Worm (Caenorhabditis elegans): ENCODE data around the gene T04G9.7.

The T04G9.7 gene

ce11 chrX:806515-806914 is 35.9 kb downstream of the T04G9.7 start:
- TF ChIP-seq attf-3 (GFP tag; conservative IDR thresholded peaks at IDR 0.05), result peak; percentile 65
- TF ChIP-seq Y67H2A.10 (GFP tag; conservative IDR thresholded peaks at IDR 0.05), result peak; percentile 42; the same call in 1 of the 2 replicates
- TF ChIP-seq nfyb-1 (GFP tag; IDR thresholded peaks at IDR 0.05), result peak; percentile 97
- peak; percentile 78 for TF ChIP-seq ets-4 (GFP tag; optimal IDR thresholded peaks at IDR 0.05)
- peak; percentile 93 for TF ChIP-seq ztf-22 (GFP tag; optimal IDR thresholded peaks at IDR 0.05)
- peak; percentile 40 for TF ChIP-seq snpc-3.4 (tag; optimal IDR thresholded peaks at IDR 0.05)
- peak; percentile 70 for TF ChIP-seq mel-28 (tag; optimal IDR thresholded peaks at IDR 0.05; ENCODE audit: borderline replicate concordance)
- TF ChIP-seq hmg-20 (GFP tag; IDR thresholded peaks at IDR 0.05), result peak; percentile 96
- peak; percentile 98 for TF ChIP-seq tlf-1 (GFP tag; optimal IDR thresholded peaks at IDR 0.05)
- peak; percentile 94 for TF ChIP-seq ztf-6 (GFP tag; IDR thresholded peaks at IDR 0.05)
- TF ChIP-seq let-526 (GFP tag; IDR thresholded peaks at IDR 0.05), result peak; percentile 79
- TF ChIP-seq Y53F4B.3 (GFP tag; IDR thresholded peaks at IDR 0.05), result no peak
- TF ChIP-seq gei-17 (GFP tag; optimal IDR thresholded peaks at IDR 0.05), result peak; percentile 96
- peak; percentile 60 for TF ChIP-seq snpc-4 (GFP tag; optimal IDR thresholded peaks at IDR 0.05)
- TF ChIP-seq snpc-4 (tag; optimal IDR thresholded peaks at IDR 0.05), result peak; percentile 78 to 90 (median 84)
- peak; percentile 90 for TF ChIP-seq egl-44 (GFP tag; IDR thresholded peaks at IDR 0.05)
- no peak for TF ChIP-seq fkh-3 (tag; optimal IDR thresholded peaks at IDR 0.05)
- TF ChIP-seq bed-2 (GFP tag; IDR thresholded peaks at IDR 0.05), result peak; percentile 64; the same call in 1 of the 2 replicates
- peak; percentile 95 for TF ChIP-seq K12H6.12 (tag; optimal IDR thresholded peaks at IDR 0.05)
- no peak for TF ChIP-seq hlh-26 (GFP tag; conservative IDR thresholded peaks at IDR 0.05)
- peak; percentile 80 for TF ChIP-seq ceh-100 (GFP tag; IDR thresholded peaks at IDR 0.05)
- TF ChIP-seq madf-3 (GFP tag; IDR thresholded peaks at IDR 0.05), result no peak
- TF ChIP-seq unc-130 (GFP tag; optimal IDR thresholded peaks at IDR 0.05), result no peak
- TF ChIP-seq ccch-3 (GFP tag; optimal IDR thresholded peaks at IDR 0.05), result peak; percentile 68
- TF ChIP-seq nhr-179 (tag; optimal IDR thresholded peaks at IDR 0.05), result peak; percentile 84
- TF ChIP-seq F55B11.4 (tag; optimal IDR thresholded peaks at IDR 0.05; ENCODE audit: borderline replicate concordance, insufficient read depth), result no peak
- no peak for TF ChIP-seq T26A5.8 (tag; optimal IDR thresholded peaks at IDR 0.05)
- TF ChIP-seq F37B4.10 (GFP tag; IDR thresholded peaks at IDR 0.05), result 0 out of 2 replicates have a peak, but pooled peaks have one; percentile 83
- peak; percentile 96 for TF ChIP-seq Y56A3A.18 (GFP tag; IDR thresholded peaks at IDR 0.05)
- peak; percentile 98 for TF ChIP-seq ceh-27 (GFP tag; optimal IDR thresholded peaks at IDR 0.05)
- TF ChIP-seq nhr-120 (GFP tag; IDR thresholded peaks at IDR 0.05), result 0 out of 2 replicates have a peak, but pooled peaks have one; percentile 36
- peak; percentile 94 for TF ChIP-seq F57A8.1 (GFP tag; optimal IDR thresholded peaks at IDR 0.05)
- TF ChIP-seq chd-7 (tag; optimal IDR thresholded peaks at IDR 0.05), result peak; percentile 93
- peak; percentile 99 for TF ChIP-seq dox-1 (GFP tag; IDR thresholded peaks at IDR 0.05)
- TF ChIP-seq sdz-38 (tag; optimal IDR thresholded peaks at IDR 0.05), result no peak
- peak; percentile 98 for TF ChIP-seq ZK185.1 (tag; optimal IDR thresholded peaks at IDR 0.05; ENCODE audit: poor library complexity, severe bottlenecking)
- TF ChIP-seq hlh-12 (tag; optimal IDR thresholded peaks at IDR 0.05), result no peak
- no peak for TF ChIP-seq him-1 (tag; optimal IDR thresholded peaks at IDR 0.05)
- no peak for TF ChIP-seq Y79H2A.3 (GFP tag; conservative IDR thresholded peaks at IDR 0.05)
- peak; percentile 83 to 95 for TF ChIP-seq let-607 (tag; optimal IDR thresholded peaks at IDR 0.05)
- peak; percentile 88 for TF ChIP-seq nhr-27 (tag; optimal IDR thresholded peaks at IDR 0.05)
- TF ChIP-seq madf-8 (GFP tag; conservative IDR thresholded peaks at IDR 0.05), result no peak
- TF ChIP-seq sptf-2 (GFP tag; optimal IDR thresholded peaks at IDR 0.05), result peak; percentile 44
- TF ChIP-seq rcor-1 (GFP tag; IDR thresholded peaks at IDR 0.05), result peak; percentile 96
- TF ChIP-seq ceh-40 (GFP tag; IDR thresholded peaks at IDR 0.05), result peak; percentile 26; the same call in 1 of the 2 replicates
- no peak for TF ChIP-seq F39B2.1 (GFP tag; IDR thresholded peaks at IDR 0.05)
- no peak for TF ChIP-seq efl-1 (GFP tag; optimal IDR thresholded peaks at IDR 0.05)
- no peak for TF ChIP-seq xnd-1 (tag; optimal IDR thresholded peaks at IDR 0.05)
- TF ChIP-seq zfh-2 (GFP tag; conservative IDR thresholded peaks at IDR 0.05), result no peak
